Fruit fly (Drosophila melanogaster) whole organism, embryonic: Measurements from ENCODE around the gene CG2129.

ENCODE experiments used
- Bgb ChIP-seq: fragments of 200-800 bp; sonication (Bioruptor generic); IDR thresholded peaks from 2 replicates; pipeline ENCODE4 v1.3.6; 2022; ENCODE audit warnings: missing biosample characterization, missing genetic modification characterization; ENCODE audit not compliant: partially characterized antibody
- CG1024 ChIP-seq: fragments of 200-800 bp; sonication (Bioruptor generic); IDR thresholded peaks from 2 replicates; pipeline ENCODE4 v1.3.6; 2022; ENCODE audit warnings: missing biosample characterization, missing genetic modification characterization
- CG10366 ChIP-seq: fragments of 200-800 bp; sonication (Bioruptor generic); IDR thresholded peaks from 2 replicates; pipeline ENCODE4 v1.3.6; 2022; ENCODE audit warnings: missing biosample characterization, missing genetic modification characterization
- CG12391 ChIP-seq: fragments of 200-800 bp; sonication (Bioruptor generic); optimal IDR thresholded peaks from 3 replicates; lab custom pipeline; 2018; ENCODE audit warnings: missing biosample characterization, mild to moderate bottlenecking, missing genetic modification characterization, moderate library complexity
- CG13287 ChIP-seq: fragments of 200-800 bp; sonication (Bioruptor generic); IDR thresholded peaks from 2 replicates; pipeline ENCODE4 v1.3.6; 2022; ENCODE audit warnings: missing biosample characterization, missing genetic modification characterization; ENCODE audit not compliant: partially characterized antibody
- CG14710 ChIP-seq: fragments of 200-800 bp; sonication (Bioruptor generic); optimal IDR thresholded peaks from 3 replicates; lab custom pipeline; 2019; ENCODE audit warnings: missing biosample characterization, mild to moderate bottlenecking, missing genetic modification characterization, moderate library complexity
- CG15073 ChIP-seq: fragments of 200-800 bp; sonication (Bioruptor generic); optimal IDR thresholded peaks from 2 replicates; lab custom pipeline; 2016; ENCODE audit warnings: missing biosample characterization, missing genetic modification characterization
- CG17612 ChIP-seq: fragments of 200-800 bp; sonication (Bioruptor generic); IDR thresholded peaks from 2 replicates; pipeline ENCODE4 v1.3.6; 2022; ENCODE audit warnings: missing biosample characterization, missing genetic modification characterization
- CG17802 ChIP-seq: fragments of 200-800 bp; sonication (Bioruptor generic); optimal IDR thresholded peaks from 2 replicates; lab custom pipeline; 2018; ENCODE audit warnings: missing biosample characterization, mild to moderate bottlenecking, missing genetic modification characterization, moderate library complexity
- CG17829 ChIP-seq: fragments of 200-800 bp; optimal IDR thresholded peaks from 2 replicates; lab custom pipeline; 2019; ENCODE audit warnings: missing biosample characterization, mild to moderate bottlenecking, missing genetic modification characterization, moderate library complexity
- CG30431 ChIP-seq: fragments of 200-800 bp; sonication (Bioruptor generic); optimal IDR thresholded peaks from 2 replicates; lab custom pipeline; 2017; ENCODE audit warnings: missing biosample characterization, missing genetic modification characterization
- CG31388 ChIP-seq: fragments of 200-800 bp; sonication (Bioruptor generic); optimal IDR thresholded peaks from 2 replicates; lab custom pipeline; 2016; ENCODE audit warnings: missing biosample characterization, missing genetic modification characterization
- CG3281 ChIP-seq: fragments of 200-800 bp; sonication (Bioruptor generic); optimal IDR thresholded peaks from 3 replicates; lab custom pipeline; 2017; ENCODE audit warnings: missing biosample characterization, mild to moderate bottlenecking, missing genetic modification characterization
- CG33557 ChIP-seq: fragments of 200-800 bp; sonication (Bioruptor generic); optimal IDR thresholded peaks from 2 replicates; lab custom pipeline; 2019; ENCODE audit warnings: missing biosample characterization, mild to moderate bottlenecking, missing genetic modification characterization, moderate library complexity
- CG5180 ChIP-seq: fragments of 200-800 bp; sonication (Bioruptor generic); optimal IDR thresholded peaks from 3 replicates; lab custom pipeline; 2017; ENCODE audit warnings: missing biosample characterization, missing genetic modification characterization, mild to moderate bottlenecking, moderate library complexity, missing genetic modification reagents
- CG5245 ChIP-seq: fragments of 200-800 bp; sonication (Bioruptor generic); optimal IDR thresholded peaks from 3 replicates; lab custom pipeline; 2016; ENCODE audit warnings: missing biosample characterization, missing genetic modification characterization
- CG6813 ChIP-seq: fragments of 200-800 bp; sonication (Bioruptor generic); optimal IDR thresholded peaks from 2 replicates; lab custom pipeline; 2017; ENCODE audit warnings: missing biosample characterization, missing genetic modification characterization, mild to moderate bottlenecking, moderate library complexity, missing genetic modification reagents
- D19A ChIP-seq: fragments of 200-800 bp; optimal IDR thresholded peaks from 3 replicates; lab custom pipeline; 2019; ENCODE audit warnings: missing biosample characterization, mild to moderate bottlenecking, missing genetic modification characterization, moderate library complexity
- HLH4C ChIP-seq: fragments of 200-800 bp; sonication (Bioruptor generic); IDR thresholded peaks from 3 replicates; pipeline ENCODE4 v1.3.6; 2022; ENCODE audit warnings: missing biosample characterization, missing genetic modification characterization; ENCODE audit not compliant: partially characterized antibody
- HLH54F ChIP-seq: fragments of 200-800 bp; sonication (Bioruptor generic); optimal IDR thresholded peaks from 3 replicates; lab custom pipeline; 2016; ENCODE audit warnings: missing biosample characterization, missing genetic modification characterization
- HmgZ ChIP-seq: fragments of 200-800 bp; sonication (Bioruptor generic); optimal IDR thresholded peaks from 2 replicates; lab custom pipeline; 2018; ENCODE audit warnings: missing biosample characterization, mild to moderate bottlenecking, missing genetic modification characterization
- Hr39 ChIP-seq: fragments of >200 bp; optimal IDR thresholded peaks from 2 replicates; lab custom pipeline; 2017
- Nf-YB ChIP-seq: fragments of 200-800 bp; sonication (Bioruptor generic); optimal IDR thresholded peaks from 3 replicates; lab custom pipeline; 2019; ENCODE audit warnings: missing biosample characterization, mild to moderate bottlenecking, missing genetic modification characterization, moderate library complexity
- PHDP ChIP-seq: fragments of 200-800 bp; sonication (Bioruptor generic); optimal IDR thresholded peaks from 3 replicates; lab custom pipeline; 2018; ENCODE audit warnings: missing biosample characterization, mild to moderate bottlenecking, missing genetic modification characterization, moderate library complexity
- Scr ChIP-seq: fragments of 200-800 bp; sonication (Bioruptor generic); IDR thresholded peaks from 2 replicates; pipeline ENCODE4 v1.3.6; 2022; ENCODE audit warnings: missing biosample characterization, missing genetic modification characterization; ENCODE audit not compliant: partially characterized antibody
- Six4 ChIP-seq: fragments of 200-800 bp; sonication (Bioruptor generic); optimal IDR thresholded peaks from 2 replicates; lab custom pipeline; 2016; ENCODE audit warnings: missing biosample characterization, missing genetic modification characterization
- Spps ChIP-seq: fragments of 200-800 bp; sonication (Bioruptor generic); optimal IDR thresholded peaks from 2 replicates; lab custom pipeline; 2018; ENCODE audit warnings: missing biosample characterization, mild to moderate bottlenecking, missing genetic modification characterization
- Stat92E ChIP-seq, 3 experiments: fragments of >200 bp in 2 of 3; fragments of 200-800 bp in 1 of 3; sonication (Bioruptor generic) in 1 of 3; optimal IDR thresholded peaks; 2 replicates each; lab custom pipeline; 2017 to 2019; ENCODE audit warnings: missing biosample characterization in 3 of 3, missing genetic modification characterization in 3 of 3, mild to moderate bottlenecking in 1 of 3, moderate library complexity in 1 of 3
- Trl ChIP-seq, 3 experiments: fragments of >200 bp in 2 of 3; fragments of 200-800 bp in 1 of 3; sonication (Bioruptor generic) in 1 of 3; optimal IDR thresholded peaks; 2 replicates in 1 of 3; 3 replicates in 2 of 3; lab custom pipeline; 2016 to 2017; ENCODE audit warnings: missing biosample characterization in 1 of 3, missing genetic modification characterization in 1 of 3
- YL-1 ChIP-seq: fragments of 200-800 bp; sonication (Bioruptor generic); optimal IDR thresholded peaks from 3 replicates; lab custom pipeline; 2017; ENCODE audit warnings: missing biosample characterization, mild to moderate bottlenecking, missing genetic modification characterization
- ara ChIP-seq: fragments of 200-800 bp; sonication (Bioruptor generic); IDR thresholded peaks from 2 replicates; pipeline ENCODE4 v1.3.6; 2022; ENCODE audit warnings: missing biosample characterization, missing genetic modification characterization
- bigmax ChIP-seq: fragments of 200-800 bp; sonication (Bioruptor generic); optimal IDR thresholded peaks from 2 replicates; lab custom pipeline; 2018; ENCODE audit warnings: missing biosample characterization, mild to moderate bottlenecking, missing genetic modification characterization
- br ChIP-seq: fragments of >200 bp; optimal IDR thresholded peaks from 2 replicates; lab custom pipeline; 2017
- corto ChIP-seq: fragments of 200-800 bp; sonication (Bioruptor generic); optimal IDR thresholded peaks from 2 replicates; lab custom pipeline; 2016; ENCODE audit warnings: missing biosample characterization, mild to moderate bottlenecking, missing genetic modification characterization, moderate library complexity
- da ChIP-seq: fragments of 200-800 bp; sonication (Bioruptor generic); optimal IDR thresholded peaks from 2 replicates; lab custom pipeline; 2016; ENCODE audit warnings: missing biosample characterization, missing genetic modification characterization
- en ChIP-seq: fragments of 200-800 bp; sonication (Bioruptor generic); optimal IDR thresholded peaks from 2 replicates; lab custom pipeline; 2016; ENCODE audit warnings: missing biosample characterization, missing genetic modification characterization
- fu2 ChIP-seq: fragments of 200-800 bp; sonication (Bioruptor generic); optimal IDR thresholded peaks from 2 replicates; lab custom pipeline; 2016; ENCODE audit warnings: missing biosample characterization, missing genetic modification characterization
- gfzf ChIP-seq: fragments of 200-800 bp; sonication (Bioruptor generic); optimal IDR thresholded peaks from 2 replicates; lab custom pipeline; 2016; ENCODE audit warnings: missing biosample characterization, mild to moderate bottlenecking, missing genetic modification characterization, moderate library complexity
- gsb ChIP-seq: fragments of 200-800 bp; sonication (Bioruptor generic); IDR thresholded peaks from 2 replicates; pipeline ENCODE4 v1.3.6; 2022; ENCODE audit warnings: missing biosample characterization, missing genetic modification characterization
- kah ChIP-seq: fragments of 200-800 bp; sonication (Bioruptor generic); optimal IDR thresholded peaks from 2 replicates; lab custom pipeline; 2018; ENCODE audit warnings: missing biosample characterization, mild to moderate bottlenecking, missing genetic modification characterization
- nerfin-1 ChIP-seq: fragments of 200-800 bp; sonication (Bioruptor generic); optimal IDR thresholded peaks from 3 replicates; lab custom pipeline; 2019; ENCODE audit warnings: missing biosample characterization, mild to moderate bottlenecking, missing genetic modification characterization, moderate library complexity
- nerfin-2 ChIP-seq: fragments of 200-800 bp; sonication (Bioruptor generic); IDR thresholded peaks from 2 replicates; pipeline ENCODE4 v1.3.6; 2022; ENCODE audit warnings: missing biosample characterization, missing genetic modification characterization; ENCODE audit not compliant: partially characterized antibody
- oc ChIP-seq: fragments of 200-800 bp; sonication (Bioruptor generic); optimal IDR thresholded peaks from 2 replicates; lab custom pipeline; 2018; ENCODE audit warnings: missing biosample characterization, mild to moderate bottlenecking, missing genetic modification characterization, moderate library complexity
- odd ChIP-seq: fragments of 200-800 bp; sonication (Bioruptor generic); optimal IDR thresholded peaks from 2 replicates; lab custom pipeline; 2017; ENCODE audit warnings: missing biosample characterization, mild to moderate bottlenecking, missing genetic modification characterization
- shn ChIP-seq: fragments of 200-800 bp; sonication (Bioruptor generic); optimal IDR thresholded peaks from 3 replicates; lab custom pipeline; 2016; ENCODE audit warnings: missing biosample characterization, missing genetic modification characterization
- sr ChIP-seq: fragments of 200-800 bp; sonication (Bioruptor generic); IDR thresholded peaks from 3 replicates; pipeline ENCODE4 v1.3.6; 2022; ENCODE audit warnings: missing biosample characterization, missing genetic modification characterization
- tna ChIP-seq: fragments of 200-800 bp; sonication (Bioruptor generic); IDR thresholded peaks from 2 replicates; pipeline ENCODE4 v1.3.6; 2022; ENCODE audit warnings: missing biosample characterization, missing genetic modification characterization; ENCODE audit not compliant: partially characterized antibody
- toy ChIP-seq: fragments of 200-800 bp; sonication (Bioruptor generic); IDR thresholded peaks from 2 replicates; pipeline ENCODE4 v1.3.6; 2022; ENCODE audit warnings: missing biosample characterization, missing genetic modification characterization
- unc-4 ChIP-seq: fragments of 200-800 bp; sonication (Bioruptor generic); IDR thresholded peaks from 2 replicates; pipeline ENCODE4 v1.3.6; 2022; ENCODE audit warnings: missing biosample characterization, missing genetic modification characterization; ENCODE audit not compliant: partially characterized antibody
- zf30C ChIP-seq: fragments of 200-800 bp; sonication (Bioruptor generic); optimal IDR thresholded peaks from 3 replicates; lab custom pipeline; 2018; ENCODE audit warnings: missing biosample characterization, mild to moderate bottlenecking, missing genetic modification characterization
- zfh2 ChIP-seq: fragments of 200-800 bp; sonication (Bioruptor generic); optimal IDR thresholded peaks from 2 replicates; lab custom pipeline; 2016; ENCODE audit warnings: missing biosample characterization, missing genetic modification characterization

Gene CG2129

dm6 chrX:8112715-8113114 lies 32.9 kb upstream of the CG2129 start (continued):
- peak; percentile 29 for TF ChIP-seq PHDP (tag; lab: Kevin White, UChicago)
- no peak for TF ChIP-seq HLH54F
- TF ChIP-seq Trl (optimal IDR thresholded peaks at IDR 0.05; lab: Kevin White, UChicago): no peak
- TF ChIP-seq Trl (GFP tag; optimal IDR thresholded peaks at IDR 0.05; lab: Kevin White, UChicago): peak; percentile 5
- TF ChIP-seq zf30C: no peak
- no peak for TF ChIP-seq oc (tag; lab: Kevin White, UChicago)
- TF ChIP-seq CG5245 (GFP tag; lab: Kevin White, UChicago): no peak
- TF ChIP-seq Scr (GFP tag; lab: Robert Waterston, UW): no peak
- peak; percentile 2 for TF ChIP-seq fu2 (GFP tag; lab: Kevin White, UChicago)
- no peak for TF ChIP-seq gfzf
- TF ChIP-seq CG17802 (tag; lab: Kevin White, UChicago): no peak
- no peak for TF ChIP-seq toy
- no peak for TF ChIP-seq Bgb (GFP tag; lab: Robert Waterston, UW)
- TF ChIP-seq Nf-YB (GFP tag; lab: Kevin White, UChicago): no peak
- TF ChIP-seq Spps (tag; lab: Kevin White, UChicago): no peak
- no peak for TF ChIP-seq CG12391
- TF ChIP-seq tna (GFP tag; lab: Robert Waterston, UW): no peak
- TF ChIP-seq corto (GFP tag; lab: Kevin White, UChicago): no peak
- TF ChIP-seq HmgZ (tag; lab: Kevin White, UChicago): no peak
- TF ChIP-seq CG30431 (GFP tag; lab: Kevin White, UChicago): no peak
- TF ChIP-seq CG1024 (GFP tag; lab: Robert Waterston, UW): no peak
- peak; percentile 3 for TF ChIP-seq zfh2
- TF ChIP-seq CG6813 (GFP tag; lab: Kevin White, UChicago): no peak
- TF ChIP-seq nerfin-1 (tag; lab: Kevin White, UChicago): no peak
- no peak for TF ChIP-seq kah (GFP tag; lab: Kevin White, UChicago)
- no peak for TF ChIP-seq CG17612 (GFP tag; lab: Robert Waterston, UW)
- no peak for TF ChIP-seq D19A (tag; lab: Kevin White, UChicago)
- no peak for TF ChIP-seq HLH4C (GFP tag; lab: Robert Waterston, UW)
- TF ChIP-seq CG3281 (GFP tag; lab: Kevin White, UChicago): peak; percentile 56
- TF ChIP-seq CG33557: no peak
- TF ChIP-seq shn (GFP tag; lab: Kevin White, UChicago): no peak
- no peak for TF ChIP-seq CG13287 (GFP tag; lab: Robert Waterston, UW)
- no peak for TF ChIP-seq YL-1 (GFP tag; lab: Kevin White, UChicago)
- TF ChIP-seq CG5180: no peak
- no peak for TF ChIP-seq CG17829
- no peak for TF ChIP-seq bigmax (GFP tag; lab: Kevin White, UChicago)
- TF ChIP-seq unc-4: no peak
- TF ChIP-seq sr (GFP tag; lab: Robert Waterston, UW): no peak
- TF ChIP-seq CG31388 (GFP tag; lab: Kevin White, UChicago): no peak
- TF ChIP-seq Stat92E (GFP tag; optimal IDR thresholded peaks at IDR 0.05; lab: Kevin White, UChicago): no peak
- TF ChIP-seq da (GFP tag; lab: Kevin White, UChicago): no peak
- TF ChIP-seq CG15073 (GFP tag; lab: Kevin White, UChicago): no peak
- no peak for TF ChIP-seq en (GFP tag; lab: Kevin White, UChicago)
- TF ChIP-seq gsb: 0 out of 2 replicates have a peak, but pooled peaks have one; percentile 39
- no peak for TF ChIP-seq ara (GFP tag; lab: Robert Waterston, UW)
- peak; percentile 28; the same call in 1 of the 2 replicates for TF ChIP-seq CG10366
- TF ChIP-seq nerfin-2: no peak
- no peak for TF ChIP-seq Hr39 (lab: Kevin White, UChicago)
- TF ChIP-seq Six4: no peak
- no peak for TF ChIP-seq br (lab: Kevin White, UChicago)
- no peak for TF ChIP-seq odd (GFP tag; lab: Kevin White, UChicago)
- no peak for TF ChIP-seq CG14710
